Worm (Caenorhabditis elegans) whole organism, L2 larva: ENCODE data around the gene fbxc-30.

Experiments used
- ceh-82 ChIP-seq: fragments of 150-350 bp; optimal IDR thresholded peaks from 2 replicates; lab custom pipeline; 2014; ENCODE audit warnings: missing biosample characterization, missing genetic modification characterization
- egl-27 ChIP-seq: sonication (generic microtip); optimal IDR thresholded peaks from 3 replicates; lab custom pipeline; 2017; ENCODE audit warnings: missing biosample characterization, missing genetic modification reagents, missing genetic modification characterization
- elt-1 ChIP-seq: fragments of 150-350 bp; optimal IDR thresholded peaks from 2 replicates; lab custom pipeline; 2014; ENCODE audit warnings: missing biosample characterization, missing genetic modification characterization
- elt-3 ChIP-seq: sonication (generic microtip); optimal IDR thresholded peaks from 2 replicates; lab custom pipeline; 2017; ENCODE audit warnings: missing biosample characterization, missing genetic modification characterization
- lin-13 ChIP-seq: fragments of 150-350 bp; optimal IDR thresholded peaks from 2 replicates; lab custom pipeline; 2014; ENCODE audit warnings: missing biosample characterization, missing genetic modification reagents, missing genetic modification characterization
- mdl-1 ChIP-seq, 2 experiments: fragments of 150-350 bp in 1 of 2; sonication (generic microtip) in 1 of 2; optimal IDR thresholded peaks; 2 replicates each; lab custom pipeline; 2017; ENCODE audit warnings: missing biosample characterization in 2 of 2, missing genetic modification characterization in 2 of 2
- sma-3 ChIP-seq: sonication (generic microtip); optimal IDR thresholded peaks from 2 replicates; lab custom pipeline; 2016; ENCODE audit warnings: missing genetic modification reagents, missing genetic modification characterization, missing compliant biosample characterization
- unc-62 ChIP-seq: fragments of 150-350 bp; optimal IDR thresholded peaks from 2 replicates; lab custom pipeline; 2014; ENCODE audit warnings: missing biosample characterization, missing genetic modification reagents, missing genetic modification characterization
- ztf-1 ChIP-seq: fragments of 200-800 bp; sonication (Bioruptor generic); conservative IDR thresholded peaks from 2 replicates; pipeline ENCODE4 v1.3.6; 2022; ENCODE audit warnings: missing genetic modification characterization, missing compliant biosample characterization
- ztf-11 ChIP-seq: sonication (generic microtip); optimal IDR thresholded peaks from 2 replicates; lab custom pipeline; 2017; ENCODE audit warnings: missing biosample characterization, missing genetic modification characterization
- ztf-4 ChIP-seq: fragments of 150-350 bp; optimal IDR thresholded peaks from 2 replicates; lab custom pipeline; 2014; ENCODE audit warnings: missing biosample characterization, missing genetic modification characterization

- TF ChIP-seq unc-62 (GFP tag; lab: Kevin White, UChicago) (no peak), ztf-4 (tag; lab: Kevin White, UChicago) (no peak), mdl-1 (tag; optimal IDR thresholded peaks at IDR 0.05; lab: Kevin White, UChicago) (no peak), lin-13 (GFP tag; lab: Kevin White, UChicago) (no peak), elt-3 (tag; lab: Kevin White, UChicago) (no peak), ceh-82 (no peak), ztf-11 (tag; lab: Kevin White, UChicago) (no peak), sma-3 (GFP tag; lab: Kevin White, UChicago) (no peak), ztf-1 (GFP tag; lab: Robert Waterston, UW) (no peak), egl-27 (tag; lab: Kevin White, UChicago) (no peak), elt-1 (tag; lab: Kevin White, UChicago) (no peak)
These were observed at the start of gene fbxc-30 for ce11 chrII:917324-917723.
